Fruit fly (Drosophila melanogaster) whole organism, embryonic: ENCODE results near the gene fne.

ENCODE experiments used
- ATbp ChIP-seq: fragments of 200-800 bp; sonication (Bioruptor generic); optimal IDR thresholded peaks from 2 replicates; lab custom pipeline; 2017; ENCODE audit warnings: missing biosample characterization, mild to moderate bottlenecking, missing genetic modification characterization, missing genetic modification reagents
- Atf6 ChIP-seq: fragments of 200-800 bp; sonication (Bioruptor generic); IDR thresholded peaks from 2 replicates; pipeline ENCODE4 v1.3.6; 2022; ENCODE audit warnings: missing biosample characterization, missing genetic modification characterization
- Blimp-1 ChIP-seq: fragments of 200-800 bp; sonication (Bioruptor generic); optimal IDR thresholded peaks from 3 replicates; lab custom pipeline; 2018; ENCODE audit warnings: missing biosample characterization, missing genetic modification characterization, mild to moderate bottlenecking, moderate library complexity, missing genetic modification reagents
- CG11093 ChIP-seq: fragments of 200-800 bp; sonication (Bioruptor generic); IDR thresholded peaks from 3 replicates; pipeline ENCODE4 v1.3.6; 2022; ENCODE audit warnings: missing biosample characterization, missing genetic modification characterization
- CG11398 ChIP-seq: fragments of 200-800 bp; sonication (Bioruptor generic); optimal IDR thresholded peaks from 2 replicates; lab custom pipeline; 2016; ENCODE audit warnings: missing biosample characterization, missing genetic modification characterization
- CG11695 ChIP-seq: fragments of 200-800 bp; sonication (Bioruptor generic); IDR thresholded peaks from 3 replicates; pipeline ENCODE4 v1.3.6; 2022; ENCODE audit warnings: missing biosample characterization, missing genetic modification characterization
- CG14710 ChIP-seq: fragments of 200-800 bp; sonication (Bioruptor generic); optimal IDR thresholded peaks from 3 replicates; lab custom pipeline; 2019; ENCODE audit warnings: missing biosample characterization, mild to moderate bottlenecking, missing genetic modification characterization, moderate library complexity
- CG15514 ChIP-seq: fragments of 200-800 bp; sonication (Bioruptor generic); optimal IDR thresholded peaks from 3 replicates; lab custom pipeline; 2017; ENCODE audit warnings: missing biosample characterization, missing genetic modification characterization, mild to moderate bottlenecking, moderate library complexity, missing genetic modification reagents
- CG15601 ChIP-seq: fragments of 200-800 bp; sonication (Bioruptor generic); optimal IDR thresholded peaks from 3 replicates; lab custom pipeline; 2019; ENCODE audit warnings: missing biosample characterization, mild to moderate bottlenecking, missing genetic modification characterization, moderate library complexity
- CG15696 ChIP-seq: fragments of 200-800 bp; sonication (Bioruptor generic); optimal IDR thresholded peaks from 2 replicates; lab custom pipeline; 2019; ENCODE audit warnings: missing biosample characterization, mild to moderate bottlenecking, missing genetic modification characterization, moderate library complexity
- CG16863 ChIP-seq: fragments of 200-800 bp; sonication (Bioruptor generic); optimal IDR thresholded peaks from 3 replicates; lab custom pipeline; 2016; ENCODE audit warnings: missing biosample characterization, missing genetic modification characterization
- CG18262 ChIP-seq: fragments of 200-800 bp; optimal IDR thresholded peaks from 3 replicates; lab custom pipeline; 2019; ENCODE audit warnings: missing biosample characterization, mild to moderate bottlenecking, missing genetic modification characterization, moderate library complexity
- CG1832 ChIP-seq: fragments of 200-800 bp; sonication (Bioruptor generic); optimal IDR thresholded peaks from 2 replicates; lab custom pipeline; 2017; ENCODE audit warnings: missing biosample characterization, mild to moderate bottlenecking, missing genetic modification characterization, inconsistent platforms
- CG18764 ChIP-seq: fragments of 200-800 bp; sonication (Bioruptor generic); optimal IDR thresholded peaks from 3 replicates; lab custom pipeline; 2016; ENCODE audit warnings: missing biosample characterization, missing genetic modification characterization
- CG2678 ChIP-seq: fragments of 200-800 bp; sonication (Bioruptor generic); optimal IDR thresholded peaks from 3 replicates; lab custom pipeline; 2019; ENCODE audit warnings: missing biosample characterization, mild to moderate bottlenecking, missing genetic modification characterization, moderate library complexity
- CG2712 ChIP-seq: fragments of 200-800 bp; optimal IDR thresholded peaks from 3 replicates; lab custom pipeline; 2019; ENCODE audit warnings: missing biosample characterization, mild to moderate bottlenecking, missing genetic modification characterization, moderate library complexity
- CG31365 ChIP-seq: fragments of 200-800 bp; sonication (Bioruptor generic); optimal IDR thresholded peaks from 2 replicates; lab custom pipeline; 2018; ENCODE audit warnings: missing biosample characterization, mild to moderate bottlenecking, missing genetic modification characterization
- CG3726 ChIP-seq: fragments of 200-800 bp; sonication (Bioruptor generic); IDR thresholded peaks from 3 replicates; pipeline ENCODE4, ENCODE4 v1.3.6; 2022; ENCODE audit warnings: missing biosample characterization, missing genetic modification characterization
- CG4730 ChIP-seq: fragments of 200-800 bp; sonication (Bioruptor generic); IDR thresholded peaks from 2 replicates; pipeline ENCODE4 v1.3.6; 2022; ENCODE audit warnings: missing biosample characterization, missing genetic modification characterization
- CG5180 ChIP-seq: fragments of 200-800 bp; sonication (Bioruptor generic); optimal IDR thresholded peaks from 3 replicates; lab custom pipeline; 2017; ENCODE audit warnings: missing biosample characterization, missing genetic modification characterization, mild to moderate bottlenecking, moderate library complexity, missing genetic modification reagents
- CG6175 ChIP-seq: fragments of 200-800 bp; sonication (Bioruptor generic); IDR thresholded peaks from 3 replicates; pipeline ENCODE4 v1.3.6; 2022; ENCODE audit warnings: missing biosample characterization, missing genetic modification characterization
- CG7745 ChIP-seq: fragments of 200-800 bp; sonication (Bioruptor generic); optimal IDR thresholded peaks from 2 replicates; lab custom pipeline; 2018; ENCODE audit warnings: missing biosample characterization, mild to moderate bottlenecking, missing genetic modification characterization, moderate library complexity
- CG9932 ChIP-seq: fragments of 200-800 bp; sonication (Bioruptor generic); IDR thresholded peaks from 2 replicates; pipeline ENCODE4 v1.3.6; 2022; ENCODE audit warnings: missing biosample characterization, missing genetic modification characterization
- CTCF ChIP-seq: fragments of 200-800 bp; sonication (Bioruptor generic); optimal IDR thresholded peaks from 2 replicates; lab custom pipeline; 2017; ENCODE audit warnings: missing biosample characterization, mild to moderate bottlenecking, missing genetic modification characterization, moderate library complexity
- Dfd ChIP-seq, 2 experiments: fragments of >200 bp; optimal IDR thresholded peaks; 2 replicates each; lab custom pipeline; 2017; ENCODE audit warnings: missing biosample characterization in 2 of 2, missing genetic modification characterization in 2 of 2
- Fer1 ChIP-seq: fragments of 200-800 bp; sonication (Bioruptor generic); optimal IDR thresholded peaks from 2 replicates; lab custom pipeline; 2017; ENCODE audit warnings: missing biosample characterization, mild to moderate bottlenecking, missing genetic modification characterization
- MTF-1 ChIP-seq: fragments of 200-800 bp; sonication (Bioruptor generic); optimal IDR thresholded peaks from 2 replicates; lab custom pipeline; 2018; ENCODE audit warnings: missing biosample characterization, mild to moderate bottlenecking, missing genetic modification characterization, borderline replicate concordance
- Med ChIP-seq: fragments of 200-800 bp; sonication (Bioruptor generic); peaks from one replicate; lab custom pipeline; 2016; ENCODE audit warnings: missing biosample characterization, missing genetic modification characterization, mild to moderate bottlenecking, inconsistent platforms, moderate library complexity
- NfI ChIP-seq: fragments of 200-800 bp; sonication (Bioruptor generic); optimal IDR thresholded peaks from 3 replicates; lab custom pipeline; 2018; ENCODE audit warnings: missing biosample characterization, mild to moderate bottlenecking, missing genetic modification characterization, moderate library complexity
- Rfx ChIP-seq: fragments of 200-800 bp; sonication (Bioruptor generic); IDR thresholded peaks from 2 replicates; pipeline ENCODE4 v1.3.6; 2022; ENCODE audit warnings: missing biosample characterization, missing genetic modification characterization
- Scr ChIP-seq: fragments of 200-800 bp; sonication (Bioruptor generic); IDR thresholded peaks from 2 replicates; pipeline ENCODE4 v1.3.6; 2022; ENCODE audit warnings: missing biosample characterization, missing genetic modification characterization; ENCODE audit not compliant: partially characterized antibody
- ab ChIP-seq: fragments of 200-800 bp; sonication (Bioruptor generic); optimal IDR thresholded peaks from 2 replicates; lab custom pipeline; 2016; ENCODE audit warnings: missing biosample characterization, missing genetic modification characterization
- bab2 ChIP-seq: fragments of 200-800 bp; sonication (Bioruptor generic); optimal IDR thresholded peaks from 2 replicates; lab custom pipeline; 2016; ENCODE audit warnings: missing biosample characterization, missing genetic modification characterization
- btn ChIP-seq: fragments of 200-800 bp; sonication (Bioruptor generic); optimal IDR thresholded peaks from 2 replicates; lab custom pipeline; 2016; ENCODE audit warnings: missing biosample characterization, missing genetic modification characterization
- caup ChIP-seq: fragments of 200-800 bp; sonication (Bioruptor generic); optimal IDR thresholded peaks from 3 replicates; lab custom pipeline; 2017; ENCODE audit warnings: missing biosample characterization, mild to moderate bottlenecking, missing genetic modification characterization, moderate library complexity; ENCODE audit not compliant: severe bottlenecking
- dati ChIP-seq: fragments of 200-800 bp; sonication (Bioruptor generic); IDR thresholded peaks from 2 replicates; pipeline ENCODE4 v1.3.6; 2022; ENCODE audit warnings: missing biosample characterization, missing genetic modification characterization
- fd96Cb ChIP-seq: fragments of 200-800 bp; sonication (Bioruptor generic); optimal IDR thresholded peaks from 2 replicates; lab custom pipeline; 2018; ENCODE audit warnings: missing biosample characterization, mild to moderate bottlenecking, missing genetic modification characterization, moderate library complexity
- gsb ChIP-seq: fragments of 200-800 bp; sonication (Bioruptor generic); IDR thresholded peaks from 2 replicates; pipeline ENCODE4 v1.3.6; 2022; ENCODE audit warnings: missing biosample characterization, missing genetic modification characterization
- lab ChIP-seq: fragments of 200-800 bp; sonication (Bioruptor generic); optimal IDR thresholded peaks from 3 replicates; lab custom pipeline; 2017; ENCODE audit warnings: missing biosample characterization, missing genetic modification characterization, mild to moderate bottlenecking, moderate library complexity, missing genetic modification reagents
- mam ChIP-seq: fragments of 200-800 bp; sonication (Bioruptor generic); optimal IDR thresholded peaks from 3 replicates; lab custom pipeline; 2016; ENCODE audit warnings: missing biosample characterization, missing genetic modification characterization
- nmo ChIP-seq: fragments of 200-800 bp; sonication (Bioruptor generic); optimal IDR thresholded peaks from 2 replicates; lab custom pipeline; 2018; ENCODE audit warnings: missing biosample characterization, mild to moderate bottlenecking, missing genetic modification characterization, moderate library complexity
- p53 ChIP-seq: fragments of 200-800 bp; sonication (Bioruptor generic); optimal IDR thresholded peaks from 2 replicates; lab custom pipeline; 2016; ENCODE audit warnings: missing biosample characterization, missing genetic modification characterization
- pb ChIP-seq: fragments of 200-800 bp; sonication (Bioruptor generic); optimal IDR thresholded peaks from 3 replicates; lab custom pipeline; 2016; ENCODE audit warnings: missing biosample characterization, missing genetic modification characterization
- phol ChIP-seq: fragments of 200-800 bp; sonication (Bioruptor generic); optimal IDR thresholded peaks from 3 replicates; lab custom pipeline; 2018; ENCODE audit warnings: missing biosample characterization, mild to moderate bottlenecking, missing genetic modification characterization, moderate library complexity
- schlank ChIP-seq: fragments of 200-800 bp; sonication (Bioruptor generic); optimal IDR thresholded peaks from 2 replicates; lab custom pipeline; 2018; ENCODE audit warnings: missing biosample characterization, mild to moderate bottlenecking, missing genetic modification characterization
- sens ChIP-seq: fragments of 200-800 bp; sonication (Bioruptor generic); peaks from one replicate; lab custom pipeline; 2016; ENCODE audit warnings: missing biosample characterization, missing genetic modification characterization
- so ChIP-seq: fragments of 200-800 bp; sonication (Bioruptor generic); IDR thresholded peaks from 3 replicates; pipeline ENCODE4 v1.3.6; 2022; ENCODE audit warnings: missing biosample characterization, missing genetic modification characterization
- toy ChIP-seq: fragments of 200-800 bp; sonication (Bioruptor generic); IDR thresholded peaks from 2 replicates; pipeline ENCODE4 v1.3.6; 2022; ENCODE audit warnings: missing biosample characterization, missing genetic modification characterization
- vfl ChIP-seq: fragments of 200-800 bp; sonication (Bioruptor generic); optimal IDR thresholded peaks from 2 replicates; lab custom pipeline; 2016; ENCODE audit warnings: missing biosample characterization, missing genetic modification characterization
- wdn ChIP-seq: fragments of 200-800 bp; sonication (Bioruptor generic); IDR thresholded peaks from 2 replicates; pipeline ENCODE4 v1.3.6; 2022; ENCODE audit warnings: missing biosample characterization, missing genetic modification characterization
- wor ChIP-seq: fragments of 200-800 bp; sonication (Bioruptor generic); IDR thresholded peaks from 2 replicates; pipeline ENCODE4 v1.3.6; 2022; ENCODE audit warnings: missing biosample characterization, missing genetic modification characterization

The fne gene

DNA sequence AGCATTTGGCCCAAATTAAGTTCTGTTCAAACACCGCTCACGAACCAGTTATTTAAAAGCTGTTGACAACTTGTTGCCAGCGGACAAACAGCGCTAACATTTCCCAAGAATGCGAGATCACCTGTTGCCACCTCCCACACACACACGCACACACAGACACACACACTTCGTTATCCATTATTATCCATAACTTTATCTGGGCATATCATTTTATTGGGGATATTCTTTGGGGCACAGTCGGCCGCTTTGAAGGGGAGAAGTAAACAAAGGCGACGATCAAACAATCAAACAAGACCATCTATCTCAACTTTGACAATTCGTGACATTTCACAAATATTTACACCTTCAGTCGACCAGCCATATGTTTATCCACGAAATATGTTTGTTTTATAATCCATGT lies 28.2 kb upstream of the fne start (continued):
- TF ChIP-seq toy (GFP tag; lab: Robert Waterston, UW), result no peak
- TF ChIP-seq CG11398 (GFP tag; lab: Kevin White, UChicago), result no peak
- peak; percentile 27 for TF ChIP-seq CG15514 (GFP tag; lab: Kevin White, UChicago)
- TF ChIP-seq vfl (GFP tag; lab: Kevin White, UChicago), result no peak
- TF ChIP-seq CG7745 (tag; lab: Kevin White, UChicago), result no peak
- peak; percentile 31 for TF ChIP-seq CG2712
- TF ChIP-seq CG15696 (tag; lab: Kevin White, UChicago), result peak; percentile 62
- peak; percentile 39 for TF ChIP-seq CG14710 (tag; lab: Kevin White, UChicago)
- no peak for TF ChIP-seq NfI
- no peak for TF ChIP-seq phol
- no peak for TF ChIP-seq mam
- TF ChIP-seq ab (GFP tag; lab: Kevin White, UChicago), result no peak
- peak; percentile 49 for TF ChIP-seq CG18262 (tag; lab: Kevin White, UChicago)
- TF ChIP-seq CG6175 (GFP tag; lab: Robert Waterston, UW), result no peak
- peak; percentile 46 for TF ChIP-seq CG31365 (tag; lab: Kevin White, UChicago)
- TF ChIP-seq pb (GFP tag; lab: Kevin White, UChicago), result no peak
- peak; percentile 45 for TF ChIP-seq Blimp-1 (GFP tag; lab: Kevin White, UChicago)
- TF ChIP-seq CG3726 (GFP tag; lab: Robert Waterston, UW), result no peak
- TF ChIP-seq Dfd (GFP tag; optimal IDR thresholded peaks at IDR 0.05; lab: Kevin White, UChicago), result no peak
- TF ChIP-seq MTF-1, result peak; percentile 69
- peak; percentile 21 for TF ChIP-seq CG5180 (GFP tag; lab: Kevin White, UChicago)
- TF ChIP-seq Med, result peak; percentile 80
- peak; percentile 9 for TF ChIP-seq bab2 (GFP tag; lab: Kevin White, UChicago)
- 0 out of 2 replicates have a peak, but pooled peaks have one; percentile 12 for TF ChIP-seq CG9932 (GFP tag; lab: Robert Waterston, UW)
- peak; percentile 60 for TF ChIP-seq CG15601 (tag; lab: Kevin White, UChicago)
- TF ChIP-seq CG4730 (GFP tag; lab: Robert Waterston, UW), result no peak
- TF ChIP-seq schlank (tag; lab: Kevin White, UChicago), result peak; percentile 33
- TF ChIP-seq CG11695 (GFP tag; lab: Robert Waterston, UW), result 0 out of 3 replicates have a peak, but pooled peaks have one; percentile 21
- TF ChIP-seq CTCF (GFP tag; lab: Kevin White, UChicago), result peak; percentile 17
- TF ChIP-seq Scr (GFP tag; lab: Robert Waterston, UW), result no peak
- no peak for TF ChIP-seq wdn (GFP tag; lab: Robert Waterston, UW)
- TF ChIP-seq CG18764, result peak; percentile 20
- TF ChIP-seq CG16863 (GFP tag; lab: Kevin White, UChicago), result no peak
- no peak for TF ChIP-seq btn (GFP tag; lab: Kevin White, UChicago)
- peak; percentile 25; the same call in 1 of the 2 replicates for TF ChIP-seq Atf6 (GFP tag; lab: Robert Waterston, UW)
- TF ChIP-seq so (GFP tag; lab: Robert Waterston, UW), result 0 out of 3 replicates have a peak, but pooled peaks have one; percentile 23
- no peak for TF ChIP-seq wor
- no peak for TF ChIP-seq fd96Cb
- TF ChIP-seq Fer1 (GFP tag; lab: Kevin White, UChicago), result peak; percentile 25
- TF ChIP-seq ATbp (GFP tag; lab: Kevin White, UChicago), result peak; percentile 68
- TF ChIP-seq gsb, result peak; percentile 16; the same call in 1 of the 2 replicates
- TF ChIP-seq CG1832 (GFP tag; lab: Kevin White, UChicago), result no peak
- no peak for TF ChIP-seq dati (GFP tag; lab: Robert Waterston, UW)
- TF ChIP-seq p53, result peak; percentile 16
- peak; percentile 88 for TF ChIP-seq sens (GFP tag; lab: Kevin White, UChicago)
- TF ChIP-seq CG2678 (tag; lab: Kevin White, UChicago), result peak; percentile 51
- no peak for TF ChIP-seq CG11093 (GFP tag; lab: Robert Waterston, UW)
- TF ChIP-seq caup, result peak; percentile 28
- TF ChIP-seq lab, result peak; percentile 62
- peak; percentile 12; the same call in 1 of the 2 replicates for TF ChIP-seq Rfx (GFP tag; lab: Robert Waterston, UW)
- TF ChIP-seq nmo (GFP tag; lab: Kevin White, UChicago), result no peak
